Worm (Caenorhabditis elegans) whole organism, young adult: ENCODE data around the gene srh-98.
A peak's percentile ranks its signal among the peaks of the same experiment; 100 is the strongest.

Source experiments
- B0261.1 ChIP-seq: sonication (generic microtip); optimal IDR thresholded peaks from 2 replicates; lab custom pipeline; 2016; ENCODE audit warnings: mild to moderate bottlenecking, missing genetic modification characterization, moderate library complexity, missing compliant biosample characterization
- C06A6.2 ChIP-seq: fragments of 200-800 bp; sonication (Bioruptor generic); conservative IDR thresholded peaks from 2 replicates; pipeline ENCODE4 v1.3.6; 2022; ENCODE audit warnings: missing genetic modification characterization, missing compliant biosample characterization
- F22D6.2 ChIP-seq: sonication (generic microtip); optimal IDR thresholded peaks from 2 replicates; lab custom pipeline; 2016; ENCODE audit warnings: mild to moderate bottlenecking, missing genetic modification characterization, missing compliant biosample characterization
- F23B12.7 ChIP-seq: sonication (generic microtip); optimal IDR thresholded peaks from 2 replicates; lab custom pipeline; 2017; ENCODE audit warnings: missing genetic modification characterization, mild to moderate bottlenecking, missing compliant biosample characterization, antibody characterized with exemption, moderate library complexity; ENCODE audit not compliant: insufficient read depth
- F37B4.10 ChIP-seq: fragments of 200-800 bp; sonication (Bioruptor generic); IDR thresholded peaks from 2 replicates; pipeline ENCODE4 v1.3.6; 2022; ENCODE audit warnings: missing genetic modification characterization, missing compliant biosample characterization
- F49E8.2 ChIP-seq: sonication (generic microtip); optimal IDR thresholded peaks from 3 replicates; lab custom pipeline; 2017; ENCODE audit warnings: missing genetic modification characterization, mild to moderate bottlenecking, missing compliant biosample characterization, antibody characterized with exemption, moderate library complexity; ENCODE audit not compliant: insufficient read depth
- F57C9.4 ChIP-seq: sonication (generic microtip); optimal IDR thresholded peaks from 2 replicates; lab custom pipeline; 2017; ENCODE audit warnings: mild to moderate bottlenecking, missing genetic modification characterization, missing compliant biosample characterization
- K11D2.4 ChIP-seq: fragments of 200-800 bp; sonication (Bioruptor generic); IDR thresholded peaks from 2 replicates; pipeline ENCODE4 v1.3.6; 2022; ENCODE audit warnings: missing genetic modification reagents, missing genetic modification characterization, missing compliant biosample characterization
- Y56A3A.18 ChIP-seq: fragments of 200-800 bp; sonication (Bioruptor generic); IDR thresholded peaks from 2 replicates; pipeline ENCODE4 v1.3.6; 2022; ENCODE audit warnings: missing genetic modification reagents, missing genetic modification characterization, missing compliant biosample characterization
- Y95B8A.8 ChIP-seq: fragments of 200-800 bp; sonication (Bioruptor generic); IDR thresholded peaks from 2 replicates; pipeline ENCODE4 v1.3.6; 2022; ENCODE audit warnings: missing genetic modification reagents, missing genetic modification characterization, missing compliant biosample characterization
- ZK185.1 ChIP-seq: sonication (generic microtip); optimal IDR thresholded peaks from 2 replicates; lab custom pipeline; 2016; ENCODE audit warnings: mild to moderate bottlenecking, missing genetic modification characterization, missing compliant biosample characterization; ENCODE audit not compliant: poor library complexity, severe bottlenecking
- ama-1 ChIP-seq, 3 experiments: fragments of 150-350 bp in 1 of 3; sonication (generic microtip) in 2 of 3; optimal IDR thresholded peaks; 2 replicates each; lab custom pipeline; 2014 to 2018; ENCODE audit warnings: missing biosample characterization in 2 of 3, missing genetic modification characterization in 2 of 3, missing genetic modification reagents in 2 of 3
- attf-3 ChIP-seq: fragments of 200-800 bp; sonication (Bioruptor generic); conservative IDR thresholded peaks from 2 replicates; pipeline ENCODE4 v1.3.6; 2022; ENCODE audit warnings: missing genetic modification reagents, missing genetic modification characterization, missing compliant biosample characterization
- attf-6 ChIP-seq: fragments of 200-800 bp; sonication (Bioruptor generic); IDR thresholded peaks from 2 replicates; pipeline ENCODE4 v1.3.6; 2022; ENCODE audit warnings: missing genetic modification reagents, missing genetic modification characterization, missing compliant biosample characterization
- bed-2 ChIP-seq: fragments of 200-800 bp; sonication (Bioruptor generic); IDR thresholded peaks from 2 replicates; pipeline ENCODE4 v1.3.6; 2022; ENCODE audit warnings: missing genetic modification reagents, missing genetic modification characterization, missing compliant biosample characterization
- cebp-1 ChIP-seq, 2 experiments: fragments of 200-800 bp in 1 of 2; sonication (Bioruptor generic) in 1 of 2; sonication (generic microtip) in 1 of 2; IDR thresholded peaks in 1 of 2; optimal IDR thresholded peaks in 1 of 2; 2 replicates each; pipeline versions ENCODE4 v1.3.6 to Lab custom; 2017 to 2022; ENCODE audit warnings: missing compliant biosample characterization in 2 of 2, missing genetic modification characterization in 2 of 2, mild to moderate bottlenecking in 1 of 2, missing genetic modification reagents in 1 of 2, moderate library complexity in 1 of 2
- dpl-1 ChIP-seq: fragments of 150-350 bp; optimal IDR thresholded peaks from 2 replicates; lab custom pipeline; 2014; ENCODE audit warnings: missing biosample characterization, missing genetic modification reagents, missing genetic modification characterization
- egl-44 ChIP-seq: fragments of 200-800 bp; sonication (Bioruptor generic); IDR thresholded peaks from 2 replicates; pipeline ENCODE4 v1.3.6; 2022; ENCODE audit warnings: missing genetic modification reagents, missing genetic modification characterization, missing compliant biosample characterization
- him-1 ChIP-seq: sonication (generic microtip); optimal IDR thresholded peaks from 2 replicates; lab custom pipeline; 2016; ENCODE audit warnings: missing genotype, missing genetic modification reagents, missing genetic modification characterization, missing compliant biosample characterization
- hmg-1.2 ChIP-seq: fragments of 200-800 bp; sonication (Bioruptor generic); IDR thresholded peaks from 2 replicates; pipeline ENCODE4 v1.3.6; 2022; ENCODE audit warnings: missing genetic modification reagents, missing genetic modification characterization, missing compliant biosample characterization
- hmg-20 ChIP-seq: fragments of 200-800 bp; sonication (Bioruptor generic); IDR thresholded peaks from 2 replicates; pipeline ENCODE4 v1.3.6; 2022; ENCODE audit warnings: missing genetic modification reagents, missing genetic modification characterization, missing compliant biosample characterization
- lsl-1 ChIP-seq: fragments of 200-800 bp; sonication (Bioruptor generic); optimal IDR thresholded peaks from 2 replicates; lab custom pipeline; 2018; ENCODE audit warnings: mild to moderate bottlenecking, missing genetic modification characterization, moderate library complexity, missing compliant biosample characterization
- nhr-80 ChIP-seq: sonication (generic microtip); optimal IDR thresholded peaks from 2 replicates; lab custom pipeline; 2016; ENCODE audit warnings: missing genetic modification characterization, missing compliant biosample characterization
- rpc-1 ChIP-seq, 2 experiments: fragments of 150-350 bp in 1 of 2; sonication (generic microtip) in 1 of 2; optimal IDR thresholded peaks; 2 replicates each; lab custom pipeline; 2014 to 2018; ENCODE audit warnings: missing biosample characterization in 1 of 2, missing genetic modification characterization in 1 of 2, missing genetic modification reagents in 1 of 2, missing genotype in 1 of 2
- snpc-4 ChIP-seq, 5 experiments: fragments of 150-350 bp in 1 of 5; sonication (generic microtip) in 4 of 5; optimal IDR thresholded peaks; 2 replicates each; lab custom pipeline; 2014 to 2018; ENCODE audit warnings: missing genetic modification characterization in 5 of 5, missing biosample characterization in 3 of 5, antibody characterized with exemption in 2 of 5, mild to moderate bottlenecking in 2 of 5, missing compliant biosample characterization in 2 of 5, missing genotype in 2 of 5, moderate library complexity in 2 of 5, missing genetic modification reagents in 1 of 5
- somi-1 ChIP-seq: fragments of 200-800 bp; sonication (Bioruptor generic); optimal IDR thresholded peaks from 2 replicates; lab custom pipeline; 2018; ENCODE audit warnings: mild to moderate bottlenecking, missing genetic modification characterization, missing compliant biosample characterization
- sptf-2 ChIP-seq: fragments of 200-800 bp; sonication (Bioruptor generic); optimal IDR thresholded peaks from 2 replicates; lab custom pipeline; 2018; ENCODE audit warnings: mild to moderate bottlenecking, missing genetic modification characterization, missing compliant biosample characterization
- tbp1 ChIP-seq: fragments of 200-800 bp; sonication (Bioruptor generic); optimal IDR thresholded peaks from 2 replicates; lab custom pipeline; 2018; ENCODE audit warnings: mild to moderate bottlenecking, missing genetic modification characterization, missing compliant biosample characterization
- tbx-9 ChIP-seq: sonication (generic microtip); optimal IDR thresholded peaks from 2 replicates; lab custom pipeline; 2016; ENCODE audit warnings: borderline replicate concordance, missing genetic modification characterization, inconsistent platforms, missing compliant biosample characterization
- xnd-1 ChIP-seq: sonication (generic microtip); optimal IDR thresholded peaks from 2 replicates; lab custom pipeline; 2016; ENCODE audit warnings: missing genotype, missing genetic modification reagents, missing genetic modification characterization, missing compliant biosample characterization
- ztf-18 ChIP-seq: sonication (generic microtip); optimal IDR thresholded peaks from 2 replicates; lab custom pipeline; 2016; ENCODE audit warnings: missing genotype, mild to moderate bottlenecking, missing genetic modification characterization, missing compliant biosample characterization
- ztf-26 ChIP-seq: sonication (generic microtip); optimal IDR thresholded peaks from 2 replicates; lab custom pipeline; 2017; ENCODE audit warnings: missing genetic modification characterization, missing compliant biosample characterization

srh-98 gene

ce11 chrV:16218972-16219757 lies 16.4 kb downstream of the srh-98 start, which contains the start of gene glc-1:
Gene glc-1, plus strand, starts transcription at chrV:16219634.
- TF ChIP-seq snpc-4 (GFP tag; optimal IDR thresholded peaks at IDR 0.05; lab: Kevin White, UChicago) (no peak), snpc-4 (tag; optimal IDR thresholded peaks at IDR 0.05; lab: Kevin White, UChicago) (peak in 1 of 4 experiments; percentile 21), rpc-1 (optimal IDR thresholded peaks at IDR 0.05; lab: Kevin White, UChicago) (peak; percentile 29), rpc-1 (tag; optimal IDR thresholded peaks at IDR 0.05; lab: Kevin White, UChicago) (peak; percentile 74), tbp1 (GFP tag; lab: Kevin White, UChicago) (peak; percentile 74), B0261.1 (tag; lab: Kevin White, UChicago) (peak; percentile 42), attf-6 (0 out of 2 replicates have a peak, but pooled peaks have one; percentile 27), him-1 (no peak), ztf-18 (tag; lab: Kevin White, UChicago) (no peak), lsl-1 (GFP tag; lab: Kevin White, UChicago) (no peak)

DNA sequence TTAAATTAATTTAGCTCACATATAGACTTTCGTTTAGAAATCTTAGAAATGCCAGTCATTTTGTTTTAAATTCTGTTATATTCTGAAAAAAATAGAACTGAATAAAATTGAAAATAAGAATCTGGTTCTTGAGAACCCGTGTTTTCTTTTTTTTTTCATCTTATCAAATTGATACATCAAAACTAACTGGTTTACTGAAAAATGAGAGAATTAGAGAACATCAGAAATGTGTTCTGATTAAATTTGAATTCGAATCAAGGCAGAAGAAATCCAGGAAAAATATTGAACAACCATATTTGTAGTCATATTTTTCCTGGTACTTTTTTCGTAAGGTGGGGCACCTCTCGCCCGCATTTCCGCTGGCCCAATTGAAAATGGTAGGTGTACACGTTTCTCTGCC lies 17.0 kb downstream of the srh-98 start, which contains the start of gene F11A5.15:
TSS of gene F11A5.15 (minus strand) at position 101 of the 400 bp plus-strand sequence.
- TF ChIP-seq nhr-80 (tag; lab: Kevin White, UChicago): no peak
- TF ChIP-seq tbx-9 (tag; lab: Kevin White, UChicago): no peak
- TF ChIP-seq F23B12.7 (tag; lab: Kevin White, UChicago): no peak
- no peak for TF ChIP-seq Y95B8A.8 (GFP tag; lab: Robert Waterston, UW)
- TF ChIP-seq B0261.1 (tag; lab: Kevin White, UChicago): no peak
- TF ChIP-seq ZK185.1 (tag; lab: Kevin White, UChicago): no peak
- no peak for TF ChIP-seq egl-44
- TF ChIP-seq tbp1 (GFP tag; lab: Kevin White, UChicago): no peak
- no peak for TF ChIP-seq attf-3 (GFP tag; lab: Robert Waterston, UW)
- TF ChIP-seq ama-1 (optimal IDR thresholded peaks at IDR 0.05; lab: Kevin White, UChicago): no peak
- no peak for TF ChIP-seq ama-1 (GFP tag; optimal IDR thresholded peaks at IDR 0.05; lab: Kevin White, UChicago)
- no peak for TF ChIP-seq F57C9.4 (tag; lab: Kevin White, UChicago)

DNA sequence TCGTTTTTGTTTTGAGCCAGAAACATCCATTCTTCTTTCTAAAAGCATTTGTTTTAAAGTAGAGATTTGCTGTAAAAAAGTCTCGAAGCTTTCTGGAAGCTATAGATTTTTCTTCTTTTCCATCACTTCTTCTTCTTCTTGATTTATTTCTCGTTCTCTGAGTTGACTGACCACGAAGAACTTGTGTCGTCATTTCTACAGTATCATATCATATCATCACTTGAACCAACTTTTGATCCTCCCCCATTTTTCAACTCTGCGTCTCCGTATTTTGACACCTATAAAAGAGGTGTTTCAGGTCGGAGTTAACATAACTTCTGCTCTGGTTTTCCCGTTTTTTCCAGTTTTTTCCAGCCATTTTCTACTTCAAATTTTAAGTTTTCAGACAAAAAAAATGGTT lies 21.0 kb downstream of the srh-98 start, which contains the start of gene F11A5.9:
TSS of gene F11A5.9 (plus strand) at position 386 of the 400 bp plus-strand sequence.
- TF ChIP-seq F49E8.2 (tag; lab: Kevin White, UChicago) (no peak), K11D2.4 (GFP tag; lab: Robert Waterston, UW) (no peak), F37B4.10 (no peak), lsl-1 (GFP tag; lab: Kevin White, UChicago) (no peak), hmg-1.2 (GFP tag; lab: Robert Waterston, UW) (no peak), cebp-1 (GFP tag; IDR thresholded peaks at IDR 0.05; lab: Robert Waterston, UW) (no peak), cebp-1 (tag; optimal IDR thresholded peaks at IDR 0.05; lab: Kevin White, UChicago) (no peak), sptf-2 (GFP tag; lab: Kevin White, UChicago) (no peak), bed-2 (GFP tag; lab: Robert Waterston, UW) (no peak), hmg-20 (GFP tag; lab: Robert Waterston, UW) (no peak), F22D6.2 (tag; lab: Kevin White, UChicago) (no peak), xnd-1 (tag; lab: Kevin White, UChicago) (no peak)
- TF ChIP-seq, all 124 proteins: peak for 0

- TF ChIP-seq Y56A3A.18 (GFP tag; lab: Robert Waterston, UW) (no peak), C06A6.2 (peak; percentile 58; the same call in 1 of the 2 replicates), ztf-26 (tag; lab: Kevin White, UChicago) (peak; percentile 65), somi-1 (GFP tag; lab: Kevin White, UChicago) (peak; percentile 30), dpl-1 (no peak)
- TF ChIP-seq, all 124 proteins: peak for 3
Observed at ce11 chrV:16213323-16213722, 22.2 kb downstream of the srh-98 start.
